Worm (Caenorhabditis elegans) whole organism, L4/young adult: ENCODE results near the gene zzz-1.

Experiments used
- W03F9.2 ChIP-seq: fragments of 150-350 bp; optimal IDR thresholded peaks from 2 replicates; lab custom pipeline; 2014; ENCODE audit warnings: missing biosample characterization, missing genetic modification characterization
- dao-5 ChIP-seq: sonication (generic microtip); optimal IDR thresholded peaks from 2 replicates; lab custom pipeline; 2016; ENCODE audit warnings: missing genotype, missing genetic modification characterization, moderate library complexity, missing compliant biosample characterization
- him-1 ChIP-seq: sonication (generic microtip); optimal IDR thresholded peaks from 2 replicates; lab custom pipeline; 2016; ENCODE audit warnings: missing genotype, missing genetic modification reagents, missing genetic modification characterization, missing compliant biosample characterization

ce11 chrV:10860526-10861037 lies 48.4 kb downstream of the zzz-1 start:
- TF ChIP-seq W03F9.2 (tag; lab: Kevin White, UChicago) (no peak), him-1 (tag; lab: Kevin White, UChicago) (no peak), dao-5 (no peak)
